Fruit fly (Drosophila melanogaster) whole organism, wandering third instar larva: Measurements from ENCODE around the gene Osi6.

Source experiments
- Abd-B ChIP-seq: fragments of >200 bp; optimal IDR thresholded peaks from 2 replicates; lab custom pipeline; 2017; ENCODE audit warnings: missing biosample characterization, missing genetic modification characterization
- CG32264 ChIP-seq: fragments of 200-800 bp; sonication (Bioruptor generic); optimal IDR thresholded peaks from 2 replicates; lab custom pipeline; 2016; ENCODE audit warnings: missing biosample characterization, missing genetic modification characterization
- CrebA ChIP-seq: fragments of 200-800 bp; sonication (Bioruptor generic); optimal IDR thresholded peaks from 2 replicates; lab custom pipeline; 2016; ENCODE audit warnings: missing biosample characterization, mild to moderate bottlenecking, missing genetic modification characterization, borderline replicate concordance
- Dfd ChIP-seq: fragments of >200 bp; optimal IDR thresholded peaks from 2 replicates; lab custom pipeline; 2017; ENCODE audit warnings: missing biosample characterization, missing genetic modification characterization
- GATAd ChIP-seq: sonication (Bioruptor generic); optimal IDR thresholded peaks from 2 replicates; lab custom pipeline; 2016; ENCODE audit warnings: missing biosample characterization, missing genetic modification characterization
- Hr83 ChIP-seq: fragments of 200-300 bp; sonication (Bioruptor generic); optimal IDR thresholded peaks from 2 replicates; lab custom pipeline; 2016; ENCODE audit warnings: missing biosample characterization, mild to moderate bottlenecking, missing genetic modification characterization, moderate library complexity; ENCODE audit not compliant: poor library complexity, severe bottlenecking
- Jra ChIP-seq: sonication (Bioruptor generic); optimal IDR thresholded peaks from 2 replicates; lab custom pipeline; 2016; ENCODE audit warnings: missing biosample characterization, missing genetic modification characterization
- Mio ChIP-seq: sonication (Bioruptor generic); optimal IDR thresholded peaks from 2 replicates; lab custom pipeline; 2016; ENCODE audit warnings: missing biosample characterization, missing genetic modification characterization
- Myc ChIP-seq: fragments of >200 bp; optimal IDR thresholded peaks from 2 replicates; lab custom pipeline; 2017
- Rel ChIP-seq, 2 experiments: fragments of 200-800 bp; sonication (Bioruptor generic) in 1 of 2; optimal IDR thresholded peaks; 2 replicates in 1 of 2; 3 replicates in 1 of 2; lab custom pipeline; 2016 to 2019; ENCODE audit warnings: mild to moderate bottlenecking in 2 of 2, missing biosample characterization in 2 of 2, missing genetic modification characterization in 2 of 2, moderate library complexity in 1 of 2
- Sp1 ChIP-seq: fragments of 200-800 bp; sonication (Bioruptor generic); optimal IDR thresholded peaks from 3 replicates; lab custom pipeline; 2019; ENCODE audit warnings: missing biosample characterization, mild to moderate bottlenecking, missing genetic modification characterization, moderate library complexity
- Vsx2 ChIP-seq: fragments of 200-300, 225-300 bp; sonication (Bioruptor generic); optimal IDR thresholded peaks from 2 replicates; lab custom pipeline; 2018; ENCODE audit warnings: missing biosample characterization, missing genetic modification characterization; ENCODE audit not compliant: partially characterized antibody
- brk ChIP-seq: fragments of 200-800 bp; sonication (Bioruptor generic); optimal IDR thresholded peaks from 2 replicates; lab custom pipeline; 2016; ENCODE audit warnings: missing biosample characterization, mild to moderate bottlenecking, missing genetic modification characterization
- dsf ChIP-seq: sonication (Bioruptor generic); optimal IDR thresholded peaks from 2 replicates; lab custom pipeline; 2016; ENCODE audit warnings: missing biosample characterization, missing genetic modification characterization, borderline replicate concordance
- ey ChIP-seq: fragments of 200-800 bp; sonication (Bioruptor generic); optimal IDR thresholded peaks from 2 replicates; lab custom pipeline; 2016; ENCODE audit warnings: missing biosample characterization, missing genetic modification characterization
- foxo ChIP-seq, 2 experiments: fragments of 200-800 bp; sonication (Bioruptor generic); optimal IDR thresholded peaks; 2 replicates in 1 of 2; 3 replicates in 1 of 2; lab custom pipeline; 2016 to 2017; ENCODE audit warnings: missing biosample characterization in 2 of 2, missing genetic modification characterization in 2 of 2
- fru ChIP-seq: fragments of 200-800 bp; sonication (Bioruptor generic); optimal IDR thresholded peaks from 3 replicates; lab custom pipeline; 2016; ENCODE audit warnings: missing biosample characterization, mild to moderate bottlenecking, missing genetic modification characterization
- h ChIP-seq: fragments of 200-800 bp; sonication (Bioruptor generic); optimal IDR thresholded peaks from 3 replicates; lab custom pipeline; 2016; ENCODE audit warnings: missing biosample characterization, mild to moderate bottlenecking, missing genetic modification characterization
- jim ChIP-seq: fragments of 175-275, 200-325 bp; sonication (Bioruptor generic); optimal IDR thresholded peaks from 2 replicates; lab custom pipeline; 2016; ENCODE audit warnings: missing biosample characterization, mild to moderate bottlenecking, missing genetic modification characterization
- lola ChIP-seq: fragments of >200 bp; optimal IDR thresholded peaks from 2 replicates; lab custom pipeline; 2017; ENCODE audit warnings: missing biosample characterization, missing genetic modification characterization
- pan ChIP-seq: fragments of >200 bp; optimal IDR thresholded peaks from 2 replicates; lab custom pipeline; 2017
- psq ChIP-seq: fragments of 200-800 bp; sonication (Bioruptor generic); optimal IDR thresholded peaks from 3 replicates; lab custom pipeline; 2017; ENCODE audit warnings: missing biosample characterization, mild to moderate bottlenecking, missing genetic modification characterization, moderate library complexity
- sage ChIP-seq: fragments of 200-800 bp; sonication (Bioruptor generic); optimal IDR thresholded peaks from 2 replicates; lab custom pipeline; 2016; ENCODE audit warnings: missing biosample characterization, mild to moderate bottlenecking, missing genetic modification characterization
- sv ChIP-seq: fragments of 200-800 bp; sonication (Bioruptor generic); optimal IDR thresholded peaks from 3 replicates; lab custom pipeline; 2016; ENCODE audit warnings: missing biosample characterization, missing genetic modification characterization
- tai ChIP-seq: sonication (Bioruptor generic); optimal IDR thresholded peaks from 2 replicates; lab custom pipeline; 2016; ENCODE audit warnings: missing biosample characterization, missing genetic modification characterization
- usp ChIP-seq: fragments of >200 bp; optimal IDR thresholded peaks from 2 replicates; lab custom pipeline; 2017; ENCODE audit warnings: missing biosample characterization, missing genetic modification characterization
- woc ChIP-seq: sonication (Bioruptor generic); optimal IDR thresholded peaks from 2 replicates; lab custom pipeline; 2016; ENCODE audit warnings: missing biosample characterization, mild to moderate bottlenecking, missing genetic modification characterization

Gene Osi6

DNA sequence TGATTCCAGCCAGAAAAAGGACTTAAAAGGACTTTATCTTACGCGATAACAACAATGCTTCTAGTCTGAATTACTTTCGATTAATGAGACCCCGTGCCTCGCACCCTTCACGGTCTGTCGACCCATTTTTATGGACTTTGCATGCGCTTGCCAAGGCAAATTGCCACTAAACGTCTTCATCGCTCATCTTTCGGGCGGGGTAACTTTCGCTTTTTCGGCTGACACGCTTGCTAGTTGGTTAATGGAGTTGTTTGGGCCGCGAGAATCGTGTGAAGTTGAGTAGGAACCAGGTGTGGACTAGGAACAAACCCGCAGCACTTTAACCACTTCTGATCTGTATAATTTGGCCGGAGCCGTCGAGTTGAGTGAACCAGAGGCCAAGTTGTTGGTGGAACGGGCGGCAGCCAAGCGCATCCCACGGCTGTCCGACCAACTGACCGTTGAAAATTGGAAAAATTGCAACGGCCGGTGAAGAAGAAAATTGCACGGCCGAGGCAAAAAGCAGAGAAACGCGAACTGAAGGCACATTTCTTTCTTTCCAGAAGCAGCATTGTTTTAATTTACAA lies 7.4 kb upstream of the Osi6 start, which contains the start of gene Osi5:
TSS of gene Osi5 (plus strand) at position 516 of the 566 bp plus-strand sequence.
- TF ChIP-seq GATAd (GFP tag; lab: Kevin White, UChicago) (no peak), Jra (GFP tag; lab: Kevin White, UChicago) (no peak), ey (GFP tag; lab: Kevin White, UChicago) (no peak), Rel (GFP tag; optimal IDR thresholded peaks at IDR 0.05; lab: Kevin White, UChicago) (no peak), Rel (tag; optimal IDR thresholded peaks at IDR 0.05; lab: Kevin White, UChicago) (no peak), foxo (GFP tag; optimal IDR thresholded peaks at IDR 0.05; lab: Kevin White, UChicago) (no peak), sage (GFP tag; lab: Kevin White, UChicago) (no peak), Sp1 (GFP tag; lab: Kevin White, UChicago) (no peak), lola (GFP tag; lab: Kevin White, UChicago) (no peak), pan (no peak), CG32264 (no peak), sv (no peak), CrebA (no peak), tai (GFP tag; lab: Kevin White, UChicago) (no peak), Abd-B (no peak)

DNA sequence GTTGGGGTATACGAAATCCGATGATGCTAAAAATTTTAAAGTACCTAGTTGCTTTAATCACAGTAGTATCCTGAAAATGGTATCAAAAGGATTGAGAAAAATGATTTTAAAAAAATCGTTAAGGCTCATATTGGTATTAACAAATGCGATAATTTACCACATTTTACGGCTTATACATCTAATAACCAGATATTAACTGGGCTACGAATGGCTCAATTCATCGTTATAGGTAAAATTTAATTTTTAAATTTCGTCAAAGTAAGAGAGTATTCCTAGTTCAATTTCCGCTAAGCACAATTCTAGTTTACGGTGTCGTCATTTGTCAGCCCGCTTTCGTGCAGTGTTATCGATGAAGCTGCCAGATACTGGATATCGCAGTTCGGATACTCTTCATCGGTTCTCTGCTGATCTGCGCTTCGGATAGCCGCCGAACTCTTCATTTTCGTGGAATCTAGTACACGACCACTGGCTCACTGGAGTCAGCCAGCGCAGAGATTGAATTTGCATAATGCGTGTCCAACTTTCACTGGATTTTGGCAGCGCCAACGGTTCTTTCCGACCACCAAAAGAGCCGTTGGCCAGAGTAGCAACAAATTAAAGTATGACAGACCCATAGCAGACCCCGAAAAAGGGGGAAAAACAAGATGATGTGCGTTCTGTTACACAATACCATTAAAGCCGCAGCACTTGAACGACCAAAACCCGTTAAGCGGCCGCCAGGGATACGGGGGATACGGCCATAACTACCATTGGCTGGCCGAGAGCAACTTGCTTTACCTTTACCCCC lies 5.3 kb upstream of the Osi6 start:
- TF ChIP-seq GATAd (GFP tag; lab: Kevin White, UChicago), result no peak
- TF ChIP-seq Rel (GFP tag; optimal IDR thresholded peaks at IDR 0.05; lab: Kevin White, UChicago), result no peak
- TF ChIP-seq Rel (tag; optimal IDR thresholded peaks at IDR 0.05; lab: Kevin White, UChicago), result peak; percentile 57

DNA sequence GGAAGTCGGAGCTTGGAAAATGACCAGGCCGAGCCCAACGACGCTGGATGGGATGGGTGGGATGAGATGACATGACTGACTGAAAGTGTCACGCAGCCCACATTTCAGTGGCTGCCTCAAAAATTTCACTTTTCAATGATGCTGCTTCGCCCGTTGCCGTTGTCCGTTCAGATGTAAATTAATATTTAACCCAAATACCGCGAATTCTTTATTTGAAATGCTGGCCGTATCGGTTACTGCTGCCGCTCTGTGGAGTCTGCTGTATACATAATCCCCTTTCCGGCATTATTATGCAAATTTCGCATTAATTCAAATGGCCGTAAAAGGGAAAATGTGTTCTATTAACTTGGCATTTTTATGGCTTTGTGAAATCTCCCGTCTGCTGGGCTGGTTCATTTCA lies 4.2 kb upstream of the Osi6 start:
- TF ChIP-seq sv (no peak), Dfd (no peak), jim (GFP tag; lab: Kevin White, UChicago) (no peak), Mio (GFP tag; lab: Kevin White, UChicago) (no peak), CrebA (no peak), usp (GFP tag; lab: Kevin White, UChicago) (no peak), dsf (GFP tag; lab: Kevin White, UChicago) (no peak), Vsx2 (GFP tag; lab: Kevin White, UChicago) (no peak), h (GFP tag; lab: Kevin White, UChicago) (no peak), CG32264 (no peak), lola (GFP tag; lab: Kevin White, UChicago) (no peak), woc (GFP tag; lab: Kevin White, UChicago) (no peak), Sp1 (GFP tag; lab: Kevin White, UChicago) (no peak)

DNA sequence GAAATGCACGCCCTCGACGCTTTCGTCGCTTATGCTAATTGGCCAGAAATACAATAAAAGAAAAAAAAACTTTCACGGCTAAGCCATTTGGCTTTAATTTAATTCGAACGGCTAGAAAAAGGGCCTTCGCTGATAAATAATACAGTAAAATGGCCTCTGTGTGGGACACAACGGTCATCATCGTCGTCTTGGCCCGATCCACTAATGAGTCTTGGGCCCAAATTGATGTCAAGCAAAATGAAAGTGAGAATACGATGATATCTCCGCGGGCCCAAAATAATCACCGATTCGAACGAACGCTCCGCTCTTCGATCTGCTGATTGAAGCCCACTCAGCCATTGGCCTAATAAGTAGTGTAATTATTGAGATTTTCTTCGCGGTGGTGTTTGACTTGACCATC lies 3.1 kb upstream of the Osi6 start:
- TF ChIP-seq Sp1 (GFP tag; lab: Kevin White, UChicago) (no peak), CrebA (no peak), pan (no peak), psq (no peak), Jra (GFP tag; lab: Kevin White, UChicago) (no peak), Hr83 (GFP tag; lab: Kevin White, UChicago) (no peak)
- TF ChIP-seq, all 38 proteins: peak for 0

DNA sequence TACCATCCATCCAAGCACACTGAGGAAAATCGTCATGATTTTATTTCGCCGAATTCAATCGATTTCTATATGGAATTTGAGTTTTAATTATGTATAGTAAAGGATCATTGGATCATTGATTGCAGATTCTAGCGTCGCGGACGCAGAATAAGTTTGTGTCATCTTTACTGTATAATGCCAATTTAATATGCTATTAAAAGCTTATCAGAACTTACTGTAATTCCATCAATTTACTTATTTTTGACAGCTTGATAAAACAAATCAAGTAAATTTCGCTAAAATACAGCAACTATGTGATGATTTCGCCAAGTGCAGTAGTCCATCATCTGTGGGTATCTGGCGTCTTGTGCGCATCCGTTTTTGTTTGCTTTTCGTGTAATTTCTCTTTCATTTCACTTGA lies 1.4 kb upstream of the Osi6 start:
- TF ChIP-seq foxo (GFP tag; optimal IDR thresholded peaks at IDR 0.05; lab: Kevin White, UChicago) (no peak), usp (GFP tag; lab: Kevin White, UChicago) (no peak), lola (GFP tag; lab: Kevin White, UChicago) (no peak), fru (no peak), sage (GFP tag; lab: Kevin White, UChicago) (no peak), dsf (GFP tag; lab: Kevin White, UChicago) (no peak), Sp1 (GFP tag; lab: Kevin White, UChicago) (no peak), sv (no peak), GATAd (GFP tag; lab: Kevin White, UChicago) (no peak)

DNA sequence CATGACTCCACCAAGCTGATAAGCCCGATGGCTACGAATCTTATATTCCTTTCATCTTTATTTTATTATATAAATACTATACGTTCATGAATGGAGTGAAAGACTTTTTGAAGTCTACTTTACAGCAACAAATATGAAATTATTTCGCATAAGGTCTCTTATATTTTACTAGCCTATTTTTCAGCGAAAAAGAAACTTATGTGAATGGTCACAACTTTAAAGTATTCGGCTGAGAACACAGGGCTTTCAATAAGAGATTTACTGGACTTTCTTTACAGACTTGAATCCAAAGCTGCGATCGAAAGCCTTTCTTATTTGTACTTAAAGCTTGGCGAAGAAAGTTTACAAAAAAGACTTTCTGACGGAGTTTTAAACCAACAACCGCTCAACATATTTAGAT lies 4.5 kb downstream of the Osi6 start:
- peak; percentile 53 for TF ChIP-seq Myc (lab: Kevin White, UChicago)
- no peak for TF ChIP-seq brk (GFP tag; lab: Kevin White, UChicago)
